Worm (Caenorhabditis elegans) whole organism, midembryonic: ENCODE data around the gene mrpl-35.

Source experiments
- cog-1 ChIP-seq: sonication (generic microtip); optimal IDR thresholded peaks from 2 replicates; lab custom pipeline; 2016; ENCODE audit warnings: missing genetic modification characterization, missing compliant biosample characterization
- klf-2 ChIP-seq: fragments of 200-800 bp; sonication (Bioruptor generic); conservative IDR thresholded peaks from 2 replicates; pipeline ENCODE4 v1.3.6; 2022; ENCODE audit warnings: missing genetic modification reagents, missing genetic modification characterization, missing compliant biosample characterization

ce11 chrIII:3548017-3548416, 38.0 kb downstream of the mrpl-35 start, which contains the start of gene C54C6.11:
- no peak for TF ChIP-seq cog-1 (tag; lab: Kevin White, UChicago)
- TF ChIP-seq klf-2 (GFP tag; lab: Robert Waterston, UW) = no peak
